Fruit fly (Drosophila melanogaster) whole organism, embryonic: ENCODE data around the gene ana1.

Source experiments
- CG1024 ChIP-seq: fragments of 200-800 bp; sonication (Bioruptor generic); IDR thresholded peaks from 2 replicates; pipeline ENCODE4 v1.3.6; 2022; ENCODE audit warnings: missing biosample characterization, missing genetic modification characterization
- CG10654 ChIP-seq: fragments of 200-800 bp; sonication (Bioruptor generic); optimal IDR thresholded peaks from 2 replicates; lab custom pipeline; 2016; ENCODE audit warnings: missing biosample characterization, missing genetic modification characterization
- CG12219 ChIP-seq: fragments of 200-800 bp; sonication (Bioruptor generic); optimal IDR thresholded peaks from 3 replicates; lab custom pipeline; 2018; ENCODE audit warnings: missing biosample characterization, mild to moderate bottlenecking, missing genetic modification characterization
- CG12744 ChIP-seq: fragments of 200-800 bp; sonication (Bioruptor generic); optimal IDR thresholded peaks from 2 replicates; lab custom pipeline; 2016; ENCODE audit warnings: missing biosample characterization, missing genetic modification characterization
- CG14441 ChIP-seq: fragments of 200-800 bp; sonication (Bioruptor generic); IDR thresholded peaks from 2 replicates; pipeline ENCODE4 v1.3.6; 2022; ENCODE audit warnings: missing biosample characterization, missing genetic modification characterization
- CG15696 ChIP-seq: fragments of 200-800 bp; sonication (Bioruptor generic); optimal IDR thresholded peaks from 2 replicates; lab custom pipeline; 2019; ENCODE audit warnings: missing biosample characterization, mild to moderate bottlenecking, missing genetic modification characterization, moderate library complexity
- CG17361 ChIP-seq: fragments of 200-800 bp; sonication (Bioruptor generic); IDR thresholded peaks from 3 replicates; pipeline ENCODE4 v1.3.6; 2022; ENCODE audit warnings: missing biosample characterization, missing genetic modification characterization
- CG17829 ChIP-seq: fragments of 200-800 bp; optimal IDR thresholded peaks from 2 replicates; lab custom pipeline; 2019; ENCODE audit warnings: missing biosample characterization, mild to moderate bottlenecking, missing genetic modification characterization, moderate library complexity
- CG17912 ChIP-seq: fragments of 200-800 bp; sonication (Bioruptor generic); optimal IDR thresholded peaks from 2 replicates; lab custom pipeline; 2018; ENCODE audit warnings: missing biosample characterization, mild to moderate bottlenecking, missing genetic modification characterization
- CG18599 ChIP-seq: fragments of 200-800 bp; sonication (Bioruptor generic); optimal IDR thresholded peaks from 3 replicates; lab custom pipeline; 2017; ENCODE audit warnings: missing biosample characterization, missing genetic modification characterization, mild to moderate bottlenecking, moderate library complexity, missing genetic modification reagents
- CG2678 ChIP-seq: fragments of 200-800 bp; sonication (Bioruptor generic); optimal IDR thresholded peaks from 3 replicates; lab custom pipeline; 2019; ENCODE audit warnings: missing biosample characterization, mild to moderate bottlenecking, missing genetic modification characterization, moderate library complexity
- CG30431 ChIP-seq: fragments of 200-800 bp; sonication (Bioruptor generic); optimal IDR thresholded peaks from 2 replicates; lab custom pipeline; 2017; ENCODE audit warnings: missing biosample characterization, missing genetic modification characterization
- CG33213 ChIP-seq: fragments of 200-800 bp; sonication (Bioruptor generic); optimal IDR thresholded peaks from 3 replicates; lab custom pipeline; 2016; ENCODE audit warnings: missing biosample characterization, missing genetic modification characterization
- CG34422 ChIP-seq: fragments of 200-800 bp; sonication (Bioruptor generic); IDR thresholded peaks from 3 replicates; pipeline ENCODE4 v1.3.6; 2022; ENCODE audit warnings: missing biosample characterization, missing genetic modification characterization
- CG3847 ChIP-seq: fragments of 200-800 bp; sonication (Bioruptor generic); IDR thresholded peaks from 2 replicates; pipeline ENCODE4 v1.3.6; 2022; ENCODE audit warnings: missing biosample characterization, missing genetic modification characterization
- CG4282 ChIP-seq: fragments of 200-800 bp; sonication (Bioruptor generic); optimal IDR thresholded peaks from 2 replicates; lab custom pipeline; 2016; ENCODE audit warnings: missing biosample characterization, missing genetic modification characterization
- CG5245 ChIP-seq: fragments of 200-800 bp; sonication (Bioruptor generic); optimal IDR thresholded peaks from 3 replicates; lab custom pipeline; 2016; ENCODE audit warnings: missing biosample characterization, missing genetic modification characterization
- CG7372 ChIP-seq: fragments of 200-800 bp; sonication (Bioruptor generic); IDR thresholded peaks from 2 replicates; pipeline ENCODE4 v1.3.6; 2022; ENCODE audit warnings: missing biosample characterization, missing genetic modification characterization
- CG8089 ChIP-seq: fragments of 200-800 bp; sonication (Bioruptor generic); optimal IDR thresholded peaks from 3 replicates; lab custom pipeline; 2016; ENCODE audit warnings: missing biosample characterization, missing genetic modification characterization
- CHES-1-like ChIP-seq: fragments of 200-800 bp; sonication (Bioruptor generic); optimal IDR thresholded peaks from 2 replicates; lab custom pipeline; 2016; ENCODE audit warnings: missing biosample characterization, missing genetic modification characterization
- D ChIP-seq, 2 experiments: fragments of 200-800 bp in 1 of 2; fragments of >200 bp in 1 of 2; sonication (Bioruptor generic) in 1 of 2; optimal IDR thresholded peaks; 2 replicates in 1 of 2; 3 replicates in 1 of 2; lab custom pipeline; 2017; ENCODE audit warnings: mild to moderate bottlenecking in 1 of 2, missing biosample characterization in 1 of 2, missing genetic modification characterization in 1 of 2, missing genetic modification reagents in 1 of 2
- Drgx ChIP-seq: fragments of 200-800 bp; sonication (Bioruptor generic); IDR thresholded peaks from 2 replicates; pipeline ENCODE4 v1.3.6; 2022; ENCODE audit warnings: missing biosample characterization, missing genetic modification characterization
- E2f1 ChIP-seq: fragments of 200-800 bp; sonication (Bioruptor generic); IDR thresholded peaks from 2 replicates; pipeline ENCODE4 v1.3.6; 2022; ENCODE audit warnings: missing biosample characterization, missing genetic modification characterization
- E2f2 ChIP-seq: fragments of 200-800 bp; sonication (Bioruptor generic); IDR thresholded peaks from 2 replicates; pipeline ENCODE4 v1.3.6; 2022; ENCODE audit warnings: missing biosample characterization, missing genetic modification characterization
- GATAe ChIP-seq: fragments of 200-800 bp; sonication (Bioruptor generic); conservative IDR thresholded peaks from 2 replicates; pipeline ENCODE4 v1.3.6; 2022; ENCODE audit warnings: missing biosample characterization, missing genetic modification characterization
- HHEX ChIP-seq: fragments of 200-800 bp; sonication (Bioruptor generic); optimal IDR thresholded peaks from 3 replicates; lab custom pipeline; 2017; ENCODE audit warnings: missing biosample characterization, mild to moderate bottlenecking, missing genetic modification characterization, missing genetic modification reagents
- HmgD ChIP-seq: fragments of 200-800 bp; sonication (Bioruptor generic); optimal IDR thresholded peaks from 3 replicates; lab custom pipeline; 2016; ENCODE audit warnings: missing biosample characterization, missing genetic modification characterization
- Hr39 ChIP-seq: fragments of >200 bp; optimal IDR thresholded peaks from 2 replicates; lab custom pipeline; 2017
- MBD-R2 ChIP-seq: fragments of 200-800 bp; sonication (Bioruptor generic); IDR thresholded peaks from 2 replicates; pipeline ENCODE4 v1.3.6; 2022; ENCODE audit warnings: missing biosample characterization, missing genetic modification characterization
- Med ChIP-seq: fragments of 200-800 bp; sonication (Bioruptor generic); peaks from one replicate; lab custom pipeline; 2016; ENCODE audit warnings: missing biosample characterization, missing genetic modification characterization, mild to moderate bottlenecking, inconsistent platforms, moderate library complexity
- Mes4 ChIP-seq: fragments of 200-800 bp; sonication (Bioruptor generic); optimal IDR thresholded peaks from 2 replicates; lab custom pipeline; 2016; ENCODE audit warnings: missing biosample characterization, missing genetic modification characterization
- NC2α ChIP-seq: fragments of 200-800 bp; sonication (Bioruptor generic); optimal IDR thresholded peaks from 2 replicates; lab custom pipeline; 2016; ENCODE audit warnings: missing biosample characterization, missing genetic modification characterization
- NK7.1 ChIP-seq: fragments of 200-800 bp; sonication (Bioruptor generic); optimal IDR thresholded peaks from 3 replicates; lab custom pipeline; 2016; ENCODE audit warnings: missing biosample characterization, missing genetic modification characterization
- PHDP ChIP-seq: fragments of 200-800 bp; sonication (Bioruptor generic); optimal IDR thresholded peaks from 3 replicates; lab custom pipeline; 2018; ENCODE audit warnings: missing biosample characterization, mild to moderate bottlenecking, missing genetic modification characterization, moderate library complexity
- Spps ChIP-seq: fragments of 200-800 bp; sonication (Bioruptor generic); optimal IDR thresholded peaks from 2 replicates; lab custom pipeline; 2018; ENCODE audit warnings: missing biosample characterization, mild to moderate bottlenecking, missing genetic modification characterization
- ap ChIP-seq: fragments of 200-800 bp; sonication (Bioruptor generic); IDR thresholded peaks from 2 replicates; pipeline ENCODE4 v1.3.6; 2022; ENCODE audit warnings: missing biosample characterization, missing genetic modification characterization
- bigmax ChIP-seq: fragments of 200-800 bp; sonication (Bioruptor generic); optimal IDR thresholded peaks from 2 replicates; lab custom pipeline; 2018; ENCODE audit warnings: missing biosample characterization, mild to moderate bottlenecking, missing genetic modification characterization
- cg ChIP-seq: fragments of 200-800 bp; sonication (Bioruptor generic); optimal IDR thresholded peaks from 3 replicates; lab custom pipeline; 2019; ENCODE audit warnings: missing biosample characterization, mild to moderate bottlenecking, missing genetic modification characterization, moderate library complexity
- chif ChIP-seq, 2 experiments: fragments of 200-800 bp; sonication (Bioruptor generic); optimal IDR thresholded peaks; 3 replicates each; lab custom pipeline; 2016; ENCODE audit warnings: missing biosample characterization in 2 of 2, missing genetic modification characterization in 2 of 2
- crc ChIP-seq: fragments of 200-800 bp; sonication (Bioruptor generic); optimal IDR thresholded peaks from 2 replicates; lab custom pipeline; 2016; ENCODE audit warnings: missing biosample characterization, missing genetic modification characterization
- gcm ChIP-seq: fragments of 200-800 bp; sonication (Bioruptor generic); optimal IDR thresholded peaks from 2 replicates; lab custom pipeline; 2019; ENCODE audit warnings: missing biosample characterization, mild to moderate bottlenecking, missing genetic modification characterization, moderate library complexity
- her ChIP-seq: fragments of 200-800 bp; sonication (Bioruptor generic); optimal IDR thresholded peaks from 2 replicates; lab custom pipeline; 2016; ENCODE audit warnings: missing biosample characterization, missing genetic modification characterization
- nau ChIP-seq: fragments of 200-800 bp; sonication (Bioruptor generic); optimal IDR thresholded peaks from 3 replicates; lab custom pipeline; 2017; ENCODE audit warnings: missing biosample characterization, mild to moderate bottlenecking, missing genetic modification characterization, missing genetic modification reagents
- nerfin-1 ChIP-seq: fragments of 200-800 bp; sonication (Bioruptor generic); optimal IDR thresholded peaks from 3 replicates; lab custom pipeline; 2019; ENCODE audit warnings: missing biosample characterization, mild to moderate bottlenecking, missing genetic modification characterization, moderate library complexity
- odd ChIP-seq: fragments of 200-800 bp; sonication (Bioruptor generic); optimal IDR thresholded peaks from 2 replicates; lab custom pipeline; 2017; ENCODE audit warnings: missing biosample characterization, mild to moderate bottlenecking, missing genetic modification characterization
- rib ChIP-seq: fragments of 200-800 bp; sonication (Bioruptor generic); IDR thresholded peaks from 2 replicates; pipeline ENCODE4 v1.3.6; 2022; ENCODE audit warnings: missing biosample characterization, missing genetic modification characterization
- sima ChIP-seq: fragments of 200-800 bp; sonication (Bioruptor generic); optimal IDR thresholded peaks from 2 replicates; lab custom pipeline; 2016; ENCODE audit warnings: missing biosample characterization, missing genetic modification characterization
- sisA ChIP-seq: fragments of 200-800 bp; sonication (Bioruptor generic); IDR thresholded peaks from 2 replicates; pipeline ENCODE4 v1.3.6; 2022; ENCODE audit warnings: missing biosample characterization, missing genetic modification characterization
- sob ChIP-seq: fragments of 200-800 bp; sonication (Bioruptor generic); IDR thresholded peaks from 2 replicates; pipeline ENCODE4 v1.3.6; 2022; ENCODE audit warnings: missing biosample characterization, missing genetic modification characterization
- ttk ChIP-seq: fragments of 200-800 bp; sonication (Bioruptor generic); IDR thresholded peaks from 2 replicates; pipeline ENCODE4 v2.1.2; 2022; ENCODE audit warnings: missing biosample characterization, missing genetic modification characterization
- wdn ChIP-seq: fragments of 200-800 bp; sonication (Bioruptor generic); IDR thresholded peaks from 2 replicates; pipeline ENCODE4 v1.3.6; 2022; ENCODE audit warnings: missing biosample characterization, missing genetic modification characterization
- zfh2 ChIP-seq: fragments of 200-800 bp; sonication (Bioruptor generic); optimal IDR thresholded peaks from 2 replicates; lab custom pipeline; 2016; ENCODE audit warnings: missing biosample characterization, missing genetic modification characterization

Gene ana1

dm6 chr3R:24585042-24585698 lies 54.8 kb downstream of the ana1 start, which contains the start of the genes CG13625 and mld (continued):
- TF ChIP-seq her: no peak
- no peak for TF ChIP-seq CG7372 (GFP tag; lab: Robert Waterston, UW)
- TF ChIP-seq chif (GFP tag; optimal IDR thresholded peaks at IDR 0.05; lab: Kevin White, UChicago): no peak
- no peak for TF ChIP-seq bigmax
- TF ChIP-seq sisA (GFP tag; lab: Robert Waterston, UW): no peak
- TF ChIP-seq gcm (GFP tag; lab: Kevin White, UChicago): no peak
- no peak for TF ChIP-seq E2f1 (GFP tag; lab: Robert Waterston, UW)
- no peak for TF ChIP-seq CG17361
- TF ChIP-seq NK7.1: no peak
- no peak for TF ChIP-seq CG33213 (GFP tag; lab: Kevin White, UChicago)
- no peak for TF ChIP-seq CG10654 (GFP tag; lab: Kevin White, UChicago)
- no peak for TF ChIP-seq NC2α (GFP tag; lab: Kevin White, UChicago)
- TF ChIP-seq crc (GFP tag; lab: Kevin White, UChicago): no peak
- TF ChIP-seq CG2678 (tag; lab: Kevin White, UChicago): peak; percentile 9
- TF ChIP-seq CG15696: no peak
- peak; percentile 9 for TF ChIP-seq CG17829 (tag; lab: Kevin White, UChicago)
- TF ChIP-seq GATAe: no peak
- TF ChIP-seq cg (GFP tag; lab: Kevin White, UChicago): no peak
- no peak for TF ChIP-seq CG8089 (GFP tag; lab: Kevin White, UChicago)
- TF ChIP-seq CG3847: no peak
- TF ChIP-seq Drgx (GFP tag; lab: Robert Waterston, UW): no peak
- no peak for TF ChIP-seq sob (GFP tag; lab: Robert Waterston, UW)
- no peak for TF ChIP-seq HHEX
- TF ChIP-seq zfh2: peak; percentile 16
- no peak for TF ChIP-seq CG5245 (GFP tag; lab: Kevin White, UChicago)
- TF ChIP-seq nau (GFP tag; lab: Kevin White, UChicago): no peak
- no peak for TF ChIP-seq Spps (tag; lab: Kevin White, UChicago)
- TF ChIP-seq CG12219 (GFP tag; lab: Kevin White, UChicago): no peak
- TF ChIP-seq Mes4 (GFP tag; lab: Kevin White, UChicago): no peak
- TF ChIP-seq CG14441: no peak
- TF ChIP-seq D (optimal IDR thresholded peaks at IDR 0.05; lab: Kevin White, UChicago): no peak
- no peak for TF ChIP-seq D (GFP tag; optimal IDR thresholded peaks at IDR 0.05; lab: Kevin White, UChicago)
- TF ChIP-seq CG1024 (GFP tag; lab: Robert Waterston, UW): no peak
- TF ChIP-seq CG18599 (GFP tag; lab: Kevin White, UChicago): peak; percentile 20
- TF ChIP-seq CG17912 (GFP tag; lab: Kevin White, UChicago): no peak
- no peak for TF ChIP-seq ap (GFP tag; lab: Robert Waterston, UW)
- no peak for TF ChIP-seq wdn
- TF ChIP-seq E2f2: no peak
- TF ChIP-seq CG30431: no peak
- TF ChIP-seq ttk (GFP tag; lab: Robert Waterston, UW): no peak
- peak; percentile 6 for TF ChIP-seq PHDP (tag; lab: Kevin White, UChicago)
- TF ChIP-seq Hr39 (lab: Kevin White, UChicago): no peak
- no peak for TF ChIP-seq CG12744 (GFP tag; lab: Kevin White, UChicago)
- no peak for TF ChIP-seq HmgD (GFP tag; lab: Kevin White, UChicago)
- TF ChIP-seq CG34422 (GFP tag; lab: Robert Waterston, UW): no peak
- TF ChIP-seq nerfin-1 (tag; lab: Kevin White, UChicago): peak; percentile 14
- no peak for TF ChIP-seq CG4282 (GFP tag; lab: Kevin White, UChicago)
- TF ChIP-seq CHES-1-like: peak; percentile 15
- TF ChIP-seq MBD-R2: no peak
- TF ChIP-seq rib: no peak
- TF ChIP-seq Med: peak; percentile 86
- TF ChIP-seq sima (GFP tag; lab: Kevin White, UChicago): no peak
- no peak for TF ChIP-seq odd (GFP tag; lab: Kevin White, UChicago)
